Worm (Caenorhabditis elegans) whole organism, L1 larva: ENCODE data around the gene F56D6.18.

ENCODE experiments used
- ces-1 ChIP-seq: fragments of 150-350 bp; optimal IDR thresholded peaks from 2 replicates; lab custom pipeline; 2014; ENCODE audit warnings: missing biosample characterization, missing genetic modification reagents, missing genetic modification characterization
- dpl-1 ChIP-seq, 3 experiments: fragments of 150-350 bp in 2 of 3; sonication (generic microtip) in 1 of 3; optimal IDR thresholded peaks; 2 replicates each; lab custom pipeline; 2014 to 2017; ENCODE audit warnings: missing biosample characterization in 3 of 3, missing genetic modification characterization in 3 of 3, missing genetic modification reagents in 3 of 3
- grh-1 ChIP-seq: fragments of 200-800 bp; sonication (Bioruptor generic); IDR thresholded peaks from 2 replicates; pipeline ENCODE4 v1.3.6; 2022; ENCODE audit warnings: missing genetic modification reagents, missing genetic modification characterization, missing compliant biosample characterization
- nhr-76 ChIP-seq: sonication (generic microtip); optimal IDR thresholded peaks from 2 replicates; lab custom pipeline; 2017; ENCODE audit warnings: missing biosample characterization, missing genetic modification characterization
- swsn-7 ChIP-seq: sonication (generic microtip); optimal IDR thresholded peaks from 2 replicates; lab custom pipeline; 2016; ENCODE audit warnings: missing genetic modification characterization, missing compliant biosample characterization
- tbx-2 ChIP-seq: sonication (generic microtip); optimal IDR thresholded peaks from 2 replicates; lab custom pipeline; 2016; ENCODE audit warnings: missing genetic modification characterization, missing compliant biosample characterization

DNA sequence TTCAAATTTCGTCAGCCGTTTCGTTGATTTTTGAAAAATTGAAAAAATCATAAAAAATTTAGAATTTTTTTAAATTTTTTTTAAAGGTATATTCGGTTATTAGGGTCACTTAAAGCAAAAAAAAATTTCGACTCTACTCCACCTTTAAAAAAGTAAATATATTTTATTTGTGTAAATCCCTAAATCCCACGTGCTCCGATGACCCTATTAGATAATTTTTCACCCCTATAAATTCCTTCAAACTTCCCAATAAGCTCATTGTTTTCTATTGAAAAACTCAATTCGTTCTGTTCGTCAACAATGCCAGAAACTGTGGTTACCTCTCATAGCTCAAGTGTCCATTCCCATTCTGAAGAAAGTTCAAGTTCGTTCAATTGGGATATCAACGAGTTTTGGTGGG lies 850 bp upstream of the F56D6.18 start, which contains the start of gene F56D6.20:
- TF ChIP-seq nhr-76 (tag; lab: Kevin White, UChicago) (no peak), dpl-1 (GFP tag; optimal IDR thresholded peaks at IDR 0.05; lab: Kevin White, UChicago) (no peak), ces-1 (GFP tag; lab: Kevin White, UChicago) (no peak), tbx-2 (tag; lab: Kevin White, UChicago) (no peak), grh-1 (GFP tag; lab: Robert Waterston, UW) (no peak), swsn-7 (tag; lab: Kevin White, UChicago) (no peak)
